Fruit fly (Drosophila melanogaster) whole organism, pupa: ENCODE results near the gene CG7606.

Source experiments
- CG14655 ChIP-seq: fragments of 200-800 bp; sonication (Bioruptor generic); optimal IDR thresholded peaks from 3 replicates; lab custom pipeline; 2017; ENCODE audit warnings: mild to moderate bottlenecking, missing biosample characterization, missing genetic modification reagents, missing genetic modification characterization
- CG17806 ChIP-seq: fragments of 200-800 bp; sonication (Bioruptor generic); optimal IDR thresholded peaks from 2 replicates; lab custom pipeline; 2018; ENCODE audit warnings: missing biosample characterization, mild to moderate bottlenecking, missing genetic modification characterization, moderate library complexity
- EcR ChIP-seq: fragments of 200-800 bp; sonication (Bioruptor generic); optimal IDR thresholded peaks from 3 replicates; lab custom pipeline; 2019; ENCODE audit warnings: missing biosample characterization, missing genetic modification characterization, mild to moderate bottlenecking, moderate library complexity, missing genetic modification reagents
- Ets98B ChIP-seq: fragments of 200-800 bp; sonication (Bioruptor generic); IDR thresholded peaks from 2 replicates; pipeline ENCODE4 v1.3.6; 2022; ENCODE audit warnings: missing biosample characterization, missing genetic modification characterization
- rn ChIP-seq: fragments of 200-800 bp; sonication (Bioruptor generic); IDR thresholded peaks from 2 replicates; pipeline ENCODE4 v1.3.6; 2022; ENCODE audit warnings: missing biosample characterization, missing genetic modification characterization

dm6 chr3R:17583658-17584460 lies 12.5 kb upstream of the CG7606 start:
- TF ChIP-seq CG17806 (tag; lab: Kevin White, UChicago), result no peak
- TF ChIP-seq CG14655, result no peak
- TF ChIP-seq Ets98B, result no peak
- no peak for TF ChIP-seq rn (GFP tag; lab: Robert Waterston, UW)
- no peak for TF ChIP-seq EcR
